Worm (Caenorhabditis elegans) whole organism, L4 larva: ENCODE results near the gene srw-12.

Experiments
- ZK546.5 ChIP-seq, 2 experiments: sonication (generic microtip); optimal IDR thresholded peaks; 2 replicates each; lab custom pipeline; 2017; ENCODE audit warnings: missing biosample characterization in 2 of 2, missing genetic modification characterization in 2 of 2
- ceh-20 ChIP-seq: fragments of 200-800 bp; sonication (Bioruptor generic); IDR thresholded peaks from 2 replicates; pipeline ENCODE4 v1.3.6; 2022; ENCODE audit warnings: missing genetic modification reagents, missing genetic modification characterization, missing compliant biosample characterization
- ces-1 ChIP-seq: fragments of 150-350 bp; sonication (generic microtip); optimal IDR thresholded peaks from 4 replicates; lab custom pipeline; 2014; ENCODE audit warnings: missing biosample characterization, missing genetic modification reagents, missing genetic modification characterization
- cey-2 ChIP-seq: sonication (generic microtip); optimal IDR thresholded peaks from 3 replicates; lab custom pipeline; 2017; ENCODE audit warnings: missing genetic modification characterization, mild to moderate bottlenecking, missing compliant biosample characterization, antibody characterized with exemption, borderline replicate concordance; ENCODE audit not compliant: insufficient read depth
- egl-43 ChIP-seq: fragments of 200-800 bp; sonication (Bioruptor generic); IDR thresholded peaks from 2 replicates; pipeline ENCODE4 v1.3.6; 2022; ENCODE audit warnings: missing genetic modification reagents, missing genetic modification characterization, missing compliant biosample characterization
- hlh-11 ChIP-seq: fragments of 200-800 bp; sonication (Bioruptor generic); optimal IDR thresholded peaks from 2 replicates; lab custom pipeline; 2018; ENCODE audit warnings: mild to moderate bottlenecking, missing genetic modification characterization, missing compliant biosample characterization
- jun-1 ChIP-seq: fragments of 150-350 bp; optimal IDR thresholded peaks from 2 replicates; lab custom pipeline; 2014; ENCODE audit warnings: missing biosample characterization, missing genetic modification reagents, missing genetic modification characterization
- lin-39 ChIP-seq: fragments of 150-350 bp; optimal IDR thresholded peaks from 2 replicates; lab custom pipeline; 2014; ENCODE audit warnings: missing biosample characterization, missing genetic modification reagents, missing genetic modification characterization
- lsy-2 ChIP-seq, 2 experiments: fragments of 150-350 bp in 1 of 2; sonication (generic microtip) in 1 of 2; optimal IDR thresholded peaks; 2 replicates each; lab custom pipeline; 2014 to 2017; ENCODE audit warnings: missing biosample characterization in 2 of 2, missing genetic modification characterization in 2 of 2
- nhr-237 ChIP-seq: sonication (generic microtip); optimal IDR thresholded peaks from 2 replicates; lab custom pipeline; 2017; ENCODE audit warnings: missing biosample characterization, missing genetic modification characterization
- nhr-25 ChIP-seq: sonication (generic microtip); optimal IDR thresholded peaks from 2 replicates; lab custom pipeline; 2017; ENCODE audit warnings: missing genetic modification characterization, mild to moderate bottlenecking, missing compliant biosample characterization, antibody characterized with exemption, moderate library complexity, borderline replicate concordance; ENCODE audit not compliant: insufficient read depth
- nhr-28 ChIP-seq: fragments of 150-350 bp; optimal IDR thresholded peaks from 2 replicates; lab custom pipeline; 2014; ENCODE audit warnings: missing biosample characterization, missing genetic modification characterization
- nhr-77 ChIP-seq: fragments of 150-350 bp; optimal IDR thresholded peaks from 2 replicates; lab custom pipeline; 2014; ENCODE audit warnings: missing biosample characterization, missing genetic modification characterization
- pha-4 ChIP-seq, 2 experiments: fragments of 150-350 bp in 1 of 2; fragments of 200-800 bp in 1 of 2; sonication (Bioruptor generic) in 1 of 2; IDR thresholded peaks in 1 of 2; optimal IDR thresholded peaks in 1 of 2; 2 replicates each; pipeline versions ENCODE4 v1.3.6 to Lab custom; 2014 to 2022; ENCODE audit warnings: missing genetic modification characterization in 2 of 2, missing genetic modification reagents in 2 of 2, missing biosample characterization in 1 of 2, missing compliant biosample characterization in 1 of 2

DNA sequence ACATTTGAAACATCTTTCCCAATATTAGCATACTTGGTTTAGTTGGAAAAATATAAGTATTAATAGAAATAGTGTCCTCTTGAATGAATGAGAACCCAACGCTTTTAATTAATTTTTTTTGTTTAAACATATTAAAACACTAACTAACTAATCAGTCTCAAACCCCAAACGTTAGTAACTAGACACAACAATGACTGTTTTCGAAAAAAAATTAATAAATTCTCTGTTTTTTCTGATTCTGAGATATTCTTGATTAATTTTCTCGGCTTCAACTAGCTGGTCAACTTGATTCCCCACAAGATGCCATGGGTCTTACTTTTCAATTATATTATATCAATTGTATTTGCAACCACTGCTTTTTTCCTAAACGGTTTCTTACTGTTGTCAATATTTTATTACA is 13.6 kb upstream of the srw-12 start, which contains the start of gene srbc-76:
- TF ChIP-seq egl-43 (GFP tag; lab: Robert Waterston, UW) (no peak), jun-1 (tag; lab: Kevin White, UChicago) (no peak), nhr-28 (tag; lab: Kevin White, UChicago) (no peak), lsy-2 (tag; optimal IDR thresholded peaks at IDR 0.05; lab: Kevin White, UChicago) (no peak), ZK546.5 (tag; optimal IDR thresholded peaks at IDR 0.05; lab: Kevin White, UChicago) (no peak), ceh-20 (GFP tag; lab: Robert Waterston, UW) (no peak), nhr-237 (no peak), ces-1 (no peak), lin-39 (tag; lab: Kevin White, UChicago) (no peak), nhr-25 (tag; lab: Kevin White, UChicago) (no peak), cey-2 (tag; lab: Kevin White, UChicago) (no peak), hlh-11 (tag; lab: Kevin White, UChicago) (no peak), pha-4 (GFP tag; IDR thresholded peaks at IDR 0.05; lab: Robert Waterston, UW) (no peak), pha-4 (tag; optimal IDR thresholded peaks at IDR 0.05; lab: Kevin White, UChicago) (no peak), nhr-77 (tag; lab: Kevin White, UChicago) (no peak)
